Worm (Caenorhabditis elegans) whole organism, midembryonic: ENCODE data around the gene mrpl-39.

Source experiments
- T22C8.4 ChIP-seq: fragments of 200-800 bp; sonication (Bioruptor generic); IDR thresholded peaks from 2 replicates; pipeline ENCODE4 v1.3.6; 2022; ENCODE audit warnings: missing genetic modification characterization, missing compliant biosample characterization
- cog-1 ChIP-seq: sonication (generic microtip); optimal IDR thresholded peaks from 2 replicates; lab custom pipeline; 2016; ENCODE audit warnings: missing genetic modification characterization, missing compliant biosample characterization
- flt-1 ChIP-seq: fragments of 200-800 bp; sonication (Bioruptor generic); IDR thresholded peaks from 2 replicates; pipeline ENCODE4 v1.3.6; 2022; ENCODE audit warnings: missing genetic modification characterization, missing compliant biosample characterization
- klf-2 ChIP-seq: fragments of 200-800 bp; sonication (Bioruptor generic); conservative IDR thresholded peaks from 2 replicates; pipeline ENCODE4 v1.3.6; 2022; ENCODE audit warnings: missing genetic modification reagents, missing genetic modification characterization, missing compliant biosample characterization
- med-1 ChIP-seq: sonication (generic microtip); optimal IDR thresholded peaks from 2 replicates; lab custom pipeline; 2017; ENCODE audit warnings: missing genetic modification characterization, mild to moderate bottlenecking, missing compliant biosample characterization, antibody characterized with exemption, missing genetic modification reagents; ENCODE audit not compliant: insufficient read depth
- ref-1 ChIP-seq: fragments of 200-800 bp; sonication (Bioruptor generic); conservative IDR thresholded peaks from 2 replicates; pipeline ENCODE4 v1.3.6; 2022; ENCODE audit warnings: missing genetic modification reagents, missing genetic modification characterization, missing compliant biosample characterization
- tab-1 ChIP-seq: fragments of 200-800 bp; sonication (Bioruptor generic); IDR thresholded peaks from 2 replicates; pipeline ENCODE4 v1.3.6; 2022; ENCODE audit warnings: missing genetic modification characterization, missing compliant biosample characterization
- ztf-23 ChIP-seq: fragments of 200-800 bp; sonication (Bioruptor generic); IDR thresholded peaks from 2 replicates; pipeline ENCODE4 v1.3.6; 2022; ENCODE audit warnings: missing genetic modification reagents, missing genetic modification characterization, missing compliant biosample characterization
- ztf-29 ChIP-seq: fragments of 200-800 bp; sonication (Bioruptor generic); IDR thresholded peaks from 2 replicates; pipeline ENCODE4 v1.3.6; 2022; ENCODE audit warnings: missing genetic modification reagents, missing genetic modification characterization, missing compliant biosample characterization

mrpl-39 gene

DNA sequence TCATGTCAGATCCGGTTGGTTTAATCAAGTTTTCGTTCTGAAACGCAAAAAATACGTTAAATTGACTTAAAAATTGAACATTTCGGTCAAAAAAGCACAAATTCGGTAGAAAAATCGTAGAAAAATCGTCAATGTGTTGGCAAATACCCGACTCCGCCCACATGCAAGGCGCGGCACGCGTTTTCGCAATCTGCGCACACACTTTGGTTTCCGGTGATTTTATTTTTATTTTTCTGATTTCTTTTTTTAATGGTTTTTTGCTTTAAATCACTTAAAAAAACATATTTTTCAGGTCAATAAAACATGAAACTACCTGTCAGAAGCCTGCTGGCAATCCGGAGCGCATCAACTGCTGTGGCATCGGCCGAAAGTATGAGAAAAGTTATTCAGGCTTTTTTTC, at the start of gene mrpl-39, which contains the start of gene gly-7:
TSS of gene mrpl-39 (plus strand) at position 293 of the 400 bp plus-strand sequence.
TSS of gene gly-7 (minus strand) at position 37 of the 400 bp plus-strand sequence.
- TF ChIP-seq tab-1 (GFP tag; lab: Robert Waterston, UW) (peak; percentile 67; the same call in 1 of the 2 replicates), ztf-23 (GFP tag; lab: Robert Waterston, UW) (peak; percentile 76), ref-1 (GFP tag; lab: Robert Waterston, UW) (0 out of 2 replicates have a peak, but pooled peaks have one; percentile 37), flt-1 (GFP tag; lab: Robert Waterston, UW) (peak; percentile 46; the same call in 1 of the 2 replicates), cog-1 (tag; lab: Kevin White, UChicago) (no peak), T22C8.4 (GFP tag; lab: Robert Waterston, UW) (no peak), klf-2 (GFP tag; lab: Robert Waterston, UW) (0 out of 2 replicates have a peak, but pooled peaks have one; percentile 53), med-1 (GFP tag; lab: Kevin White, UChicago) (peak; percentile 81)

DNA sequence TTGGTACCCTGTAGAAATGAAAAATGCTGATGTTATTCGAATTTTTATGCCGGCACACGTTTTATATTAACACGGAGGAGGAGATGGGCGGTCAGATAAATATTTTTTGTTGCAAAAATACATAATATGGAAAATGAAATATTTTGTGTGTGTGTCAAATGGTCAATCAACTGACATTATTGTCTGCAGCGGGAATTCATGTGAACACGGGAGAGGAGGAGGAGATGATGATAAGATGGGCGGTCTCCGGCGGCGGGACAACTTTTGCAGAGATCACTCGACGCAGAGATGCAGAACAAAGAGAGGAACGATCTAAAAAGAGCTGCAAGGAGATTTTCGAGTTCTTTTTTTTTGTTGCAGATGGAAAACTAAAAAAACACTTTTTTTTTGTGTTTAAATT, 49.7 kb upstream of the mrpl-39 start, which contains the start of gene dhs-13:
TSS of gene dhs-13 (minus strand) at position 8 of the 400 bp plus-strand sequence.
- TF ChIP-seq T22C8.4 (GFP tag; lab: Robert Waterston, UW) (no peak), tab-1 (GFP tag; lab: Robert Waterston, UW) (no peak), flt-1 (GFP tag; lab: Robert Waterston, UW) (no peak), ztf-23 (GFP tag; lab: Robert Waterston, UW) (no peak), ztf-29 (no peak), med-1 (GFP tag; lab: Kevin White, UChicago) (no peak), ref-1 (GFP tag; lab: Robert Waterston, UW) (no peak), cog-1 (tag; lab: Kevin White, UChicago) (no peak), klf-2 (GFP tag; lab: Robert Waterston, UW) (no peak)

DNA sequence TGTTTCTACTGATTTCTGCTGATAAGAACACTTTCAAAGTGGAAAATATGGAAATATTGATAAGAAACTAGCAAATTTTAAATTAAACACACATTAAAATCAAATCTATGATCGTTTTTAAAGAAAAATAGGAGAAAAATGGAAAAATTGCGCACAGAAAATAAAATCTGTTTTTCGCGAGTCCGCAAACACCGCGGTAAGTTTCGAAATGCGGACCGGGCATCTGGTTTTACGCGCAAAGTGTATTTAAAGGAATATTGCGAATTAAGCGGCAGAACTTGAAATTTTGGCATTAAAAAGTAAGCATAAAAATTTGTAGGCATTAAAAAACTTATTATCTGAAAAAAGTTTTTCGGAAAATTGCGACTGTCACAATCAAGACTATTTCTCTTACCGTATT, 48.3 kb upstream of the mrpl-39 start:
- TF ChIP-seq ref-1 (GFP tag; lab: Robert Waterston, UW) (no peak), ztf-23 (GFP tag; lab: Robert Waterston, UW) (no peak), T22C8.4 (GFP tag; lab: Robert Waterston, UW) (no peak), ztf-29 (no peak), cog-1 (tag; lab: Kevin White, UChicago) (no peak), tab-1 (GFP tag; lab: Robert Waterston, UW) (no peak)

DNA sequence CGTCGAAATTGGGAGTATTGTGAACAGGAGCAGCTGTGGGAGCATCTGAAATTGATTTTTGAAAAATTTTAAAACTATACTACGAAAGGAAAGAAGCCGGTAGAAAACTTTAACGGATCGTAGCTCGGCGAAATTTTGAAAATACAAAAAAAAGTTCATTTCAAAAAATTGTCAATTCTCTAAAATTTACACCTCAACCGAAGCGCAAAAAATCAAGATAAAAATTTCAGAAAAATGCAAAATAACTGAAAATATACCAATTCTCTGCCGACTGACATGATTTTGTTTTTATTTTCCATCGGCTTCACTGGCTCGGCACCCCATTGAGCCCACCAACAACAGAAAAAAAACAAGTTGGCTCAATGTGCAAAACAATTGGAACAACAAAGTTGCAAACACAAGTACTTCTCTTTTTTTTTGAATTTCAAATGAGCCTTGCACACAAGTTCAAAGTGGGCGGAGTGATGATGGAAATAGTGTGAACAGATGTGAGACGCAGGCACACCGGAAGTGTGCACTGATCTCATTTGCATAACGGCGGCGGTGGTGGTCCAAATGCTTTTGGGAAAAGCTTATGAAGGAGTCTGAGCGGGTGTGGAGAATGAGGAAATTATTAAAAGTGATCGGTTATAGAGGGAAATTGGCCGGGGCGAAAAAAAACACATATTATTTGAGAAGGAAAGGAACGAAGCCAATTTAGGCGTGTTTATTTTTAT, 46.3 kb upstream of the mrpl-39 start, which contains the start of gene F36H9.7:
TSS of gene F36H9.7 (minus strand) at position 51 of the 716 bp plus-strand sequence.
- TF ChIP-seq tab-1 (GFP tag; lab: Robert Waterston, UW) (no peak), T22C8.4 (GFP tag; lab: Robert Waterston, UW) (no peak), cog-1 (tag; lab: Kevin White, UChicago) (no peak), med-1 (GFP tag; lab: Kevin White, UChicago) (no peak), flt-1 (GFP tag; lab: Robert Waterston, UW) (no peak), klf-2 (GFP tag; lab: Robert Waterston, UW) (no peak), ztf-23 (GFP tag; lab: Robert Waterston, UW) (no peak)

DNA sequence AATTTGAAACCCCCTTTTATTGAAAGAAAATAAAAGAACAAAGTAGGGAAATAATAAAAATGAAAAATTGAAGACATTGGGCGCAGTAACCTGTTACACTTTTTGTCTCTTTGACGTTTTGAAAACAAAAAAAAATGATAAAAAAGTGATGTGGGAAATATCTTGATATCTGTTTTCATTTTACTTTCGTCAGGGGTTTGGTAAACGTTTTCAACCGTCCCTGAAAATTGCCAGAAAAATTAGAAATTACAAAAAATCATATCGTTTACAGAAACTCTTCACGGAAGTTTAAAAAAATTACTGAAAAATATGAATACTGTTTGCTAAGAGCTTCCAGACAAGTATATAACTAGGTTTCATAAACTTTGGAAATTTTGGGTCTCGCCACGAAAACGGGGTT, 42.2 kb upstream of the mrpl-39 start, which contains the start of gene F36H9.4:
TSS of gene F36H9.4 (minus strand) at position 101 of the 400 bp plus-strand sequence.
- no peak for TF ChIP-seq klf-2 (GFP tag; lab: Robert Waterston, UW)
- no peak for TF ChIP-seq ref-1 (GFP tag; lab: Robert Waterston, UW)
- TF ChIP-seq med-1 (GFP tag; lab: Kevin White, UChicago) = no peak
- TF ChIP-seq tab-1 (GFP tag; lab: Robert Waterston, UW) = no peak
- TF ChIP-seq cog-1 (tag; lab: Kevin White, UChicago) = no peak
- TF ChIP-seq ztf-23 (GFP tag; lab: Robert Waterston, UW) = no peak
- TF ChIP-seq flt-1 (GFP tag; lab: Robert Waterston, UW) = no peak
- no peak for TF ChIP-seq ztf-29
- TF ChIP-seq T22C8.4 (GFP tag; lab: Robert Waterston, UW) = no peak

DNA sequence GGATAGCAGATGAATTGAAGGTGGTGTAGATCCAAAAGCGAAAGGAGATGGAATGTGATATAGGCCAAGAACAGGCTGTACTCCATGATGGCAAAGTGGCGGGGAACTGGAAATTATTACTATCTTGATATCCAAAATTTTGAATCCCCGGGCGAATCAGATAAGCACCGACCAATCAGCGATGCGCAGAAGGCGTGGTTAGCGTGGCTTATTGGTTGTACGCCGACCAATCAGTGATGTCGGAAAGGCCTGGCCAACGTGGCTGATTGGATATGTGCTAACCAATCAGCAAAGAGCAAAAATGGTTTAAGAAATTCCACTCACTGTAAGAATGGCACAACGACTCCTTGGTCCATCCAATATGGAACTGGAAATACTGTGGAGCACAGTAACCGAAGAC, 41.4 kb upstream of the mrpl-39 start:
- TF ChIP-seq med-1 (GFP tag; lab: Kevin White, UChicago) = no peak
- TF ChIP-seq tab-1 (GFP tag; lab: Robert Waterston, UW) = no peak
- TF ChIP-seq T22C8.4 (GFP tag; lab: Robert Waterston, UW) = no peak
- no peak for TF ChIP-seq flt-1 (GFP tag; lab: Robert Waterston, UW)
- TF ChIP-seq cog-1 (tag; lab: Kevin White, UChicago) = no peak
- TF ChIP-seq ztf-23 (GFP tag; lab: Robert Waterston, UW) = no peak
- no peak for TF ChIP-seq ref-1 (GFP tag; lab: Robert Waterston, UW)
- no peak for TF ChIP-seq klf-2 (GFP tag; lab: Robert Waterston, UW)
- no peak for TF ChIP-seq ztf-29

DNA sequence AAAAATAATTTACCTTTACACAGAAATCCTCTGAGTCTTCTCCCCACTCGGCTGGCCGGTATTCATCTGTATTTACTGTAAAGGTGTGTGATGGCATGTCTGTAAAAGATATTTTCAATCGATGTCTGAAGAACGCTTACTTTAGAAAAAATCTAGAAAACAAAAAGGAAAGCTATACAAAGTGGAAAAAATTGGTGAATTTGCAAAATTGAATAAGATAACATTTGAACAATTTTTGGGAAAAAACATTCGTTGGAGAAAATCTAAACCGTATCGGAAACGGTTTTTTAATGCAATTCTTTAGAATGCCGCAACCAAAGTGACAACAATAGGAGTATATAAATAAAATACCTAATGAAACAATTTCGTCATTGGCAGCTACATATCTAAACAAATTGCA, 39.5 kb upstream of the mrpl-39 start, which contains the start of gene F36H9.5:
TSS of gene F36H9.5 (minus strand) at position 101 of the 400 bp plus-strand sequence.
- TF ChIP-seq tab-1 (GFP tag; lab: Robert Waterston, UW) (no peak), flt-1 (GFP tag; lab: Robert Waterston, UW) (no peak), ref-1 (GFP tag; lab: Robert Waterston, UW) (no peak), T22C8.4 (GFP tag; lab: Robert Waterston, UW) (no peak), cog-1 (tag; lab: Kevin White, UChicago) (no peak), ztf-29 (no peak), med-1 (GFP tag; lab: Kevin White, UChicago) (no peak), klf-2 (GFP tag; lab: Robert Waterston, UW) (no peak), ztf-23 (GFP tag; lab: Robert Waterston, UW) (no peak)

DNA sequence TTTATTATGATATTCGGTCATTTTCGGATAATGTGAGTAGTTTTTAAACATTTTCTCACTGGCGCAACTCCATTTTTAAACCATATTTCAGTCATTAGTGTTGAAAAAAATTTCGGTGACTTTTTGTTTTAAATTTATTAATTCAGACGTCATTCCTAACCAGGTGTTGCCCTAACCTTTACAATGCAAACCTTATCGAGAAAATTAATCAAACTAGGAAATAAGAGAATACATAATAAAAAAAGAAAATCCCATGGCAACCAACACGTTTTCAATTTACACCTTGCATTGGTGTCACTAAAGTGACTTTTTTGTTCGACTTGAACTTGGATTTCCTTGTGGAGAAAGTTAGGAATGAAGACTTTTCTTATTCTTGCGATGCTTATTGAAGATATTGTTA, 33.2 kb upstream of the mrpl-39 start, which contains the start of gene F36H9.2:
TSS of gene F36H9.2 (plus strand) at position 301 of the 400 bp plus-strand sequence.
- TF ChIP-seq flt-1 (GFP tag; lab: Robert Waterston, UW) = no peak
- TF ChIP-seq tab-1 (GFP tag; lab: Robert Waterston, UW) = no peak
- TF ChIP-seq ref-1 (GFP tag; lab: Robert Waterston, UW) = no peak
- no peak for TF ChIP-seq med-1 (GFP tag; lab: Kevin White, UChicago)
- TF ChIP-seq cog-1 (tag; lab: Kevin White, UChicago) = no peak
- TF ChIP-seq ztf-23 (GFP tag; lab: Robert Waterston, UW) = no peak
- no peak for TF ChIP-seq ztf-29
- no peak for TF ChIP-seq klf-2 (GFP tag; lab: Robert Waterston, UW)
- TF ChIP-seq T22C8.4 (GFP tag; lab: Robert Waterston, UW) = no peak
